Fruit fly (Drosophila melanogaster): ENCODE results near the gene LManI.
A peak's percentile ranks its signal among the peaks of the same experiment; 100 is the strongest.

Gene LManI

dm6 chr2L:10496338-10496737, 39.3 kb upstream of the LManI start:
- TF ChIP-seq CG2199 (GFP tag; IDR thresholded peaks at IDR 0.05) (no peak), ttk (GFP tag; IDR thresholded peaks at IDR 0.05) (no peak), sqz (GFP tag; optimal IDR thresholded peaks at IDR 0.05) (no peak), CG11093 (GFP tag; IDR thresholded peaks at IDR 0.05) (no peak), sug (tag; optimal IDR thresholded peaks at IDR 0.05) (peak; percentile 30), amos (GFP tag; IDR thresholded peaks at IDR 0.05; ENCODE audit: partially characterized antibody) (no peak), NK7.1 (GFP tag; optimal IDR thresholded peaks at IDR 0.05) (no peak), pan (optimal IDR thresholded peaks at IDR 0.05) (no peak), pan (GFP tag; optimal IDR thresholded peaks at IDR 0.05 in 1 of 2, IDR thresholded peaks at IDR 0.05 in 1 of 2) (no peak), Dip3 (GFP tag; optimal IDR thresholded peaks at IDR 0.05) (no peak), br (optimal IDR thresholded peaks at IDR 0.05) (no peak), CG14014 (GFP tag; IDR thresholded peaks at IDR 0.05) (no peak), peb (GFP tag; IDR thresholded peaks at IDR 0.05) (0 out of 2 replicates have a peak, but pooled peaks have one; percentile 11), Rfx (GFP tag; IDR thresholded peaks at IDR 0.05) (peak; percentile 18; the same call in 1 of the 2 replicates), HLH54F (GFP tag; optimal IDR thresholded peaks at IDR 0.05) (no peak), maf-S (GFP tag; optimal IDR thresholded peaks at IDR 0.05) (no peak), Optix (GFP tag; IDR thresholded peaks at IDR 0.05) (0 out of 3 replicates have a peak, but pooled peaks have one; percentile 9), Nf-YA (GFP tag; IDR thresholded peaks at IDR 0.05) (no peak), CG13624 (GFP tag; optimal IDR thresholded peaks at IDR 0.05) (no peak), bowl (GFP tag; IDR thresholded peaks at IDR 0.05) (no peak), rib (GFP tag; IDR thresholded peaks at IDR 0.05) (0 out of 2 replicates have a peak, but pooled peaks have one; percentile 25), gem (tag; optimal IDR thresholded peaks at IDR 0.05) (no peak), HLH4C (GFP tag; IDR thresholded peaks at IDR 0.05; ENCODE audit: partially characterized antibody) (no peak), Hey (tag; optimal IDR thresholded peaks at IDR 0.05) (peak; percentile 98), Camta (GFP tag; optimal IDR thresholded peaks at IDR 0.05) (no peak), pnt (GFP tag; optimal IDR thresholded peaks at IDR 0.05) (no peak), eyg (GFP tag; optimal IDR thresholded peaks at IDR 0.05) (no peak), ci (GFP tag; IDR thresholded peaks at IDR 0.05) (peak; percentile 71; the same call in 2 of the 3 replicates), slou (GFP tag; optimal IDR thresholded peaks at IDR 0.05) (no peak), prd (optimal IDR thresholded peaks at IDR 0.05) (no peak), prd (GFP tag; IDR thresholded peaks at IDR 0.05) (no peak), CG9727 (GFP tag; optimal IDR thresholded peaks at IDR 0.05) (no peak), zf30C (GFP tag; optimal IDR thresholded peaks at IDR 0.05) (no peak), Atf3 (GFP tag; optimal IDR thresholded peaks at IDR 0.05) (no peak), jing (GFP tag; optimal IDR thresholded peaks at IDR 0.05) (no peak), run (tag; optimal IDR thresholded peaks at IDR 0.05) (no peak), Doc3 (GFP tag; IDR thresholded peaks at IDR 0.05; ENCODE audit: partially characterized antibody) (no peak), Ets65A (GFP tag) (no peak), Asciz (GFP tag; optimal IDR thresholded peaks at IDR 0.05) (no peak), CG15073 (GFP tag; optimal IDR thresholded peaks at IDR 0.05) (no peak), sr (GFP tag; IDR thresholded peaks at IDR 0.05) (no peak), CG31365 (tag; optimal IDR thresholded peaks at IDR 0.05) (no peak), so (GFP tag; IDR thresholded peaks at IDR 0.05) (0 out of 3 replicates have a peak, but pooled peaks have one; percentile 7), CG3726 (GFP tag; IDR thresholded peaks at IDR 0.05) (no peak), CG14965 (GFP tag; optimal IDR thresholded peaks at IDR 0.05; ENCODE audit: borderline replicate concordance) (no peak), Trl (optimal IDR thresholded peaks at IDR 0.05) (no peak), Trl (GFP tag; optimal IDR thresholded peaks at IDR 0.05) (no peak), grau (tag; optimal IDR thresholded peaks at IDR 0.05) (no peak), MBD-R2 (GFP tag; IDR thresholded peaks at IDR 0.05) (0 out of 2 replicates have a peak, but pooled peaks have one; percentile 14), vvl (GFP tag; IDR thresholded peaks at IDR 0.05) (peak; percentile 32; the same call in 1 of the 2 replicates), CG9215 (GFP tag; IDR thresholded peaks at IDR 0.05) (no peak)

Measured in whole organism, embryonic.